Worm (Caenorhabditis elegans) whole organism, L4 larva: ENCODE results near the gene Y17G7B.12.
A peak's percentile ranks its signal among the peaks of the same experiment; 100 is the strongest.

Experiments
- R02D3.7 ChIP-seq: fragments of 150-350 bp; sonication (generic microtip); optimal IDR thresholded peaks from 3 replicates; lab custom pipeline; 2014; ENCODE audit warnings: missing biosample characterization, missing genetic modification characterization
- T20F7.1 ChIP-seq: fragments of 200-800 bp; sonication (Bioruptor generic); optimal IDR thresholded peaks from 2 replicates; lab custom pipeline; 2018; ENCODE audit warnings: mild to moderate bottlenecking, missing genetic modification characterization, missing compliant biosample characterization
- Y105C5A.15 ChIP-seq: fragments of 200-800 bp; sonication (Bioruptor generic); IDR thresholded peaks from 2 replicates; pipeline ENCODE4 v1.3.6; 2022; ENCODE audit warnings: missing genetic modification characterization, missing compliant biosample characterization
- ZK546.5 ChIP-seq, 2 experiments: sonication (generic microtip); optimal IDR thresholded peaks; 2 replicates each; lab custom pipeline; 2017; ENCODE audit warnings: missing biosample characterization in 2 of 2, missing genetic modification characterization in 2 of 2
- aly-2 ChIP-seq: sonication (generic microtip); optimal IDR thresholded peaks from 2 replicates; lab custom pipeline; 2018; ENCODE audit warnings: missing biosample characterization, missing genetic modification characterization
- attf-4 ChIP-seq: sonication (generic microtip); optimal IDR thresholded peaks from 3 replicates; lab custom pipeline; 2017; ENCODE audit warnings: missing biosample characterization, missing genetic modification characterization
- ceh-20 ChIP-seq: fragments of 200-800 bp; sonication (Bioruptor generic); IDR thresholded peaks from 2 replicates; pipeline ENCODE4 v1.3.6; 2022; ENCODE audit warnings: missing genetic modification reagents, missing genetic modification characterization, missing compliant biosample characterization
- ceh-28 ChIP-seq: fragments of 150-350 bp; optimal IDR thresholded peaks from 2 replicates; lab custom pipeline; 2014; ENCODE audit warnings: missing biosample characterization, missing genetic modification reagents, missing genetic modification characterization
- ceh-62 ChIP-seq: sonication (generic microtip); optimal IDR thresholded peaks from 2 replicates; lab custom pipeline; 2017; ENCODE audit warnings: missing biosample characterization, missing genetic modification characterization
- ces-1 ChIP-seq: fragments of 150-350 bp; sonication (generic microtip); optimal IDR thresholded peaks from 4 replicates; lab custom pipeline; 2014; ENCODE audit warnings: missing biosample characterization, missing genetic modification reagents, missing genetic modification characterization
- cey-2 ChIP-seq: sonication (generic microtip); optimal IDR thresholded peaks from 3 replicates; lab custom pipeline; 2017; ENCODE audit warnings: missing genetic modification characterization, mild to moderate bottlenecking, missing compliant biosample characterization, antibody characterized with exemption, borderline replicate concordance; ENCODE audit not compliant: insufficient read depth
- ctbp-1 ChIP-seq: fragments of 200-800 bp; sonication (Bioruptor generic); IDR thresholded peaks from 2 replicates; pipeline ENCODE4 v1.3.6; 2022; ENCODE audit warnings: missing genetic modification reagents, missing genetic modification characterization, missing compliant biosample characterization
- daf-19 ChIP-seq: fragments of 200-800 bp; sonication (Bioruptor generic); conservative IDR thresholded peaks from 2 replicates; pipeline ENCODE4 v1.3.6; 2022; ENCODE audit warnings: missing genetic modification characterization, missing compliant biosample characterization
- dmd-6 ChIP-seq: fragments of 200-800 bp; sonication (Bioruptor generic); IDR thresholded peaks from 2 replicates; pipeline ENCODE4 v1.3.6; 2022; ENCODE audit warnings: missing genetic modification reagents, missing genetic modification characterization, missing compliant biosample characterization
- dmd-8 ChIP-seq: fragments of 200-800 bp; sonication (Bioruptor generic); IDR thresholded peaks from 2 replicates; pipeline ENCODE4 v1.3.6; 2022; ENCODE audit warnings: missing genetic modification characterization, missing compliant biosample characterization
- dmd-9 ChIP-seq: fragments of 200-800 bp; sonication (Bioruptor generic); IDR thresholded peaks from 2 replicates; pipeline ENCODE4 v1.3.6; 2022; ENCODE audit warnings: missing genetic modification reagents, missing genetic modification characterization, missing compliant biosample characterization
- dpl-1 ChIP-seq: fragments of 150-350 bp; optimal IDR thresholded peaks from 2 replicates; lab custom pipeline; 2014; ENCODE audit warnings: missing biosample characterization, missing genetic modification reagents, missing genetic modification characterization
- dve-1 ChIP-seq: sonication (generic microtip); optimal IDR thresholded peaks from 2 replicates; lab custom pipeline; 2017; ENCODE audit warnings: antibody characterized with exemption, mild to moderate bottlenecking, missing genetic modification characterization, missing compliant biosample characterization; ENCODE audit not compliant: insufficient read depth
- egl-27 ChIP-seq: sonication (generic microtip); optimal IDR thresholded peaks from 3 replicates; lab custom pipeline; 2017; ENCODE audit warnings: missing biosample characterization, missing genetic modification reagents, missing genetic modification characterization
- egl-43 ChIP-seq: fragments of 200-800 bp; sonication (Bioruptor generic); IDR thresholded peaks from 2 replicates; pipeline ENCODE4 v1.3.6; 2022; ENCODE audit warnings: missing genetic modification reagents, missing genetic modification characterization, missing compliant biosample characterization
- fkh-10 ChIP-seq: fragments of 150-350 bp; optimal IDR thresholded peaks from 2 replicates; lab custom pipeline; 2014; ENCODE audit warnings: missing biosample characterization, missing genetic modification reagents, missing genetic modification characterization
- fos-1 ChIP-seq: fragments of 150-350 bp; optimal IDR thresholded peaks from 2 replicates; lab custom pipeline; 2014; ENCODE audit warnings: missing biosample characterization, missing genetic modification characterization
- gei-8 ChIP-seq: fragments of 200-800 bp; sonication (Bioruptor generic); optimal IDR thresholded peaks from 2 replicates; lab custom pipeline; 2018; ENCODE audit warnings: mild to moderate bottlenecking, missing genetic modification characterization, missing compliant biosample characterization
- hif-1 ChIP-seq, 2 experiments: sonication (generic microtip); optimal IDR thresholded peaks; 2 replicates each; lab custom pipeline; 2016 to 2017; ENCODE audit warnings: missing compliant biosample characterization in 2 of 2, missing genetic modification characterization in 2 of 2, missing genetic modification reagents in 2 of 2, missing genotype in 2 of 2, mild to moderate bottlenecking in 1 of 2
- hlh-30 ChIP-seq: sonication (generic microtip); optimal IDR thresholded peaks from 2 replicates; lab custom pipeline; 2017; ENCODE audit warnings: antibody characterized with exemption, mild to moderate bottlenecking, missing genetic modification characterization, missing compliant biosample characterization; ENCODE audit not compliant: insufficient read depth
- hmg-1.1 ChIP-seq: fragments of 200-800 bp; sonication (Bioruptor generic); IDR thresholded peaks from 2 replicates; pipeline ENCODE4 v1.3.6; 2022; ENCODE audit warnings: missing genetic modification reagents, missing genetic modification characterization, missing compliant biosample characterization
- jun-1 ChIP-seq: fragments of 150-350 bp; optimal IDR thresholded peaks from 2 replicates; lab custom pipeline; 2014; ENCODE audit warnings: missing biosample characterization, missing genetic modification reagents, missing genetic modification characterization
- lin-15B ChIP-seq: fragments of 150-350 bp; sonication (generic microtip); optimal IDR thresholded peaks from 3 replicates; lab custom pipeline; 2014; ENCODE audit warnings: missing biosample characterization, missing genetic modification characterization
- lin-29 ChIP-seq: fragments of 200-800 bp; sonication (Bioruptor generic); IDR thresholded peaks from 2 replicates; pipeline ENCODE4 v1.3.6; 2022; ENCODE audit warnings: missing genetic modification reagents, missing genetic modification characterization, missing compliant biosample characterization
- lin-38 ChIP-seq: fragments of 200-800 bp; sonication (Bioruptor generic); IDR thresholded peaks from 2 replicates; pipeline ENCODE4 v1.3.6; 2022; ENCODE audit warnings: missing genetic modification reagents, missing genetic modification characterization, missing compliant biosample characterization
- lir-3 ChIP-seq: sonication (generic microtip); optimal IDR thresholded peaks from 2 replicates; lab custom pipeline; 2016; ENCODE audit warnings: mild to moderate bottlenecking, missing genetic modification characterization, missing compliant biosample characterization
- mdl-1 ChIP-seq, 2 experiments: fragments of 150-350 bp in 1 of 2; sonication (generic microtip) in 1 of 2; optimal IDR thresholded peaks; 2 replicates each; lab custom pipeline; 2014 to 2017; ENCODE audit warnings: missing biosample characterization in 2 of 2, missing genetic modification characterization in 2 of 2
- mdt-29 ChIP-seq: fragments of 200-800 bp; sonication (Bioruptor generic); IDR thresholded peaks from 2 replicates; pipeline ENCODE4 v1.3.6; 2022; ENCODE audit warnings: missing genetic modification reagents, missing genetic modification characterization, missing compliant biosample characterization
- mes-2 ChIP-seq: sonication (generic microtip); optimal IDR thresholded peaks from 2 replicates; lab custom pipeline; 2016; ENCODE audit warnings: missing genotype, mild to moderate bottlenecking, missing genetic modification characterization, missing compliant biosample characterization; ENCODE audit not compliant: poor library complexity, severe bottlenecking
- mxl-3 ChIP-seq: fragments of 200-800 bp; sonication (Bioruptor generic); optimal IDR thresholded peaks from 2 replicates; lab custom pipeline; 2018; ENCODE audit warnings: mild to moderate bottlenecking, missing genetic modification characterization, missing compliant biosample characterization
- nhr-102 ChIP-seq: sonication (generic microtip); optimal IDR thresholded peaks from 2 replicates; lab custom pipeline; 2016; ENCODE audit warnings: mild to moderate bottlenecking, missing genetic modification characterization, moderate library complexity, missing compliant biosample characterization
- nhr-28 ChIP-seq: fragments of 150-350 bp; optimal IDR thresholded peaks from 2 replicates; lab custom pipeline; 2014; ENCODE audit warnings: missing biosample characterization, missing genetic modification characterization
- nhr-42 ChIP-seq: fragments of 200-800 bp; sonication (Bioruptor generic); IDR thresholded peaks from 2 replicates; pipeline ENCODE4 v1.3.6; 2022; ENCODE audit warnings: missing genetic modification characterization, missing compliant biosample characterization
- nhr-48 ChIP-seq: sonication (generic microtip); optimal IDR thresholded peaks from 2 replicates; lab custom pipeline; 2016; ENCODE audit warnings: mild to moderate bottlenecking, missing genetic modification characterization, missing compliant biosample characterization
- nhr-76 ChIP-seq: fragments of 150-350 bp; optimal IDR thresholded peaks from 2 replicates; lab custom pipeline; 2014; ENCODE audit warnings: missing biosample characterization, missing genetic modification characterization
- nhr-77 ChIP-seq: fragments of 150-350 bp; optimal IDR thresholded peaks from 2 replicates; lab custom pipeline; 2014; ENCODE audit warnings: missing biosample characterization, missing genetic modification characterization
- pha-4 ChIP-seq, 2 experiments: fragments of 150-350 bp in 1 of 2; fragments of 200-800 bp in 1 of 2; sonication (Bioruptor generic) in 1 of 2; IDR thresholded peaks in 1 of 2; optimal IDR thresholded peaks in 1 of 2; 2 replicates each; pipeline versions ENCODE4 v1.3.6 to Lab custom; 2014 to 2022; ENCODE audit warnings: missing genetic modification characterization in 2 of 2, missing genetic modification reagents in 2 of 2, missing biosample characterization in 1 of 2, missing compliant biosample characterization in 1 of 2
- php-3 ChIP-seq: fragments of 200-800 bp; sonication (Bioruptor generic); IDR thresholded peaks from 2 replicates; pipeline ENCODE4 v1.3.6; 2022; ENCODE audit warnings: missing genetic modification reagents, missing genetic modification characterization, missing compliant biosample characterization
- pqm-1 ChIP-seq: sonication (generic microtip); optimal IDR thresholded peaks from 2 replicates; lab custom pipeline; 2017; ENCODE audit warnings: missing biosample characterization, missing genetic modification characterization
- snpc-1.2 ChIP-seq: fragments of 200-800 bp; sonication (Bioruptor generic); IDR thresholded peaks from 2 replicates; pipeline ENCODE4 v1.3.6; 2022; ENCODE audit warnings: missing genetic modification reagents, missing genetic modification characterization, missing compliant biosample characterization
- snpc-4 ChIP-seq: fragments of 150-350 bp; optimal IDR thresholded peaks from 2 replicates; lab custom pipeline; 2014; ENCODE audit warnings: missing biosample characterization, missing genetic modification characterization
- zag-1 ChIP-seq: fragments of 150-350 bp; optimal IDR thresholded peaks from 2 replicates; lab custom pipeline; 2014; ENCODE audit warnings: missing biosample characterization, missing genetic modification characterization
- zfp-2 ChIP-seq: sonication (generic microtip); optimal IDR thresholded peaks from 2 replicates; lab custom pipeline; 2016; ENCODE audit warnings: mild to moderate bottlenecking, missing genetic modification characterization, missing compliant biosample characterization
- zfp-3 ChIP-seq: fragments of 200-800 bp; sonication (Bioruptor generic); conservative IDR thresholded peaks from 2 replicates; pipeline ENCODE4 v1.3.6; 2022; ENCODE audit warnings: missing genetic modification reagents, missing genetic modification characterization, missing compliant biosample characterization
- zip-2 ChIP-seq: fragments of 150-350 bp; optimal IDR thresholded peaks from 2 replicates; lab custom pipeline; 2014; ENCODE audit warnings: missing biosample characterization, missing genetic modification characterization
- ztf-11 ChIP-seq: fragments of 150-350 bp; optimal IDR thresholded peaks from 2 replicates; lab custom pipeline; 2014; ENCODE audit warnings: missing biosample characterization, missing genetic modification characterization

Gene Y17G7B.12

ce11 chrII:12052924-12053323, 29.3 kb downstream of the Y17G7B.12 start (continued):
- TF ChIP-seq dve-1 (tag; lab: Kevin White, UChicago) (peak; percentile 35), jun-1 (tag; lab: Kevin White, UChicago) (no peak), nhr-48 (tag; lab: Kevin White, UChicago) (peak; percentile 52), mxl-3 (GFP tag; lab: Kevin White, UChicago) (peak; percentile 41), nhr-102 (tag; lab: Kevin White, UChicago) (no peak), snpc-1.2 (GFP tag; lab: Robert Waterston, UW) (no peak), dmd-8 (GFP tag; lab: Robert Waterston, UW) (no peak), zip-2 (no peak), nhr-76 (tag; lab: Kevin White, UChicago) (no peak), Y105C5A.15 (GFP tag; lab: Robert Waterston, UW) (no peak), dpl-1 (GFP tag; lab: Kevin White, UChicago) (no peak), ceh-28 (tag; lab: Kevin White, UChicago) (no peak), php-3 (no peak), attf-4 (tag; lab: Kevin White, UChicago) (no peak), fkh-10 (no peak), aly-2 (tag; lab: Kevin White, UChicago) (no peak), R02D3.7 (tag; lab: Kevin White, UChicago) (no peak), mdl-1 (tag; optimal IDR thresholded peaks at IDR 0.05; lab: Kevin White, UChicago) (peak in 1 of 2 experiments; percentile 25), zfp-2 (tag; lab: Kevin White, UChicago) (no peak), fos-1 (tag; lab: Kevin White, UChicago) (no peak), ceh-20 (GFP tag; lab: Robert Waterston, UW) (no peak), dmd-6 (GFP tag; lab: Robert Waterston, UW) (peak; percentile 15), mes-2 (tag; lab: Kevin White, UChicago) (no peak), hif-1 (tag; optimal IDR thresholded peaks at IDR 0.05; lab: Kevin White, UChicago) (no peak), T20F7.1 (no peak), daf-19 (GFP tag; lab: Robert Waterston, UW) (no peak), gei-8 (GFP tag; lab: Kevin White, UChicago) (no peak), ceh-62 (tag; lab: Kevin White, UChicago) (no peak), ces-1 (GFP tag; lab: Kevin White, UChicago) (no peak), lir-3 (tag; lab: Kevin White, UChicago) (no peak), zfp-3 (GFP tag; lab: Robert Waterston, UW) (0 out of 2 replicates have a peak, but pooled peaks have one; percentile 41), lin-29 (GFP tag; lab: Robert Waterston, UW) (no peak), egl-43 (GFP tag; lab: Robert Waterston, UW) (no peak), cey-2 (no peak), nhr-28 (peak; percentile 39), lin-38 (GFP tag; lab: Robert Waterston, UW) (no peak), hmg-1.1 (GFP tag; lab: Robert Waterston, UW) (no peak), pqm-1 (tag; lab: Kevin White, UChicago) (no peak), snpc-4 (tag; lab: Kevin White, UChicago) (no peak), hlh-30 (peak; percentile 83), ztf-11 (tag; lab: Kevin White, UChicago) (no peak), ctbp-1 (no peak), ZK546.5 (tag; optimal IDR thresholded peaks at IDR 0.05; lab: Kevin White, UChicago) (no peak), egl-27 (no peak), nhr-77 (tag; lab: Kevin White, UChicago) (no peak), lin-15B (tag; lab: Kevin White, UChicago) (no peak), nhr-42 (GFP tag; lab: Robert Waterston, UW) (no peak), pha-4 (GFP tag; IDR thresholded peaks at IDR 0.05; lab: Robert Waterston, UW) (no peak), pha-4 (tag; optimal IDR thresholded peaks at IDR 0.05; lab: Kevin White, UChicago) (no peak), dmd-9 (no peak), zag-1 (tag; lab: Kevin White, UChicago) (no peak), mdt-29 (peak; percentile 44; the same call in 1 of the 2 replicates)
